Worm (Caenorhabditis elegans) whole organism, L4/young adult: ENCODE data around the gene srw-57.

Source experiments
- W03F9.2 ChIP-seq: fragments of 150-350 bp; optimal IDR thresholded peaks from 2 replicates; lab custom pipeline; 2014; ENCODE audit warnings: missing biosample characterization, missing genetic modification characterization
- dao-5 ChIP-seq: sonication (generic microtip); optimal IDR thresholded peaks from 2 replicates; lab custom pipeline; 2016; ENCODE audit warnings: missing genotype, missing genetic modification characterization, moderate library complexity, missing compliant biosample characterization
- him-1 ChIP-seq: sonication (generic microtip); optimal IDR thresholded peaks from 2 replicates; lab custom pipeline; 2016; ENCODE audit warnings: missing genotype, missing genetic modification reagents, missing genetic modification characterization, missing compliant biosample characterization

DNA sequence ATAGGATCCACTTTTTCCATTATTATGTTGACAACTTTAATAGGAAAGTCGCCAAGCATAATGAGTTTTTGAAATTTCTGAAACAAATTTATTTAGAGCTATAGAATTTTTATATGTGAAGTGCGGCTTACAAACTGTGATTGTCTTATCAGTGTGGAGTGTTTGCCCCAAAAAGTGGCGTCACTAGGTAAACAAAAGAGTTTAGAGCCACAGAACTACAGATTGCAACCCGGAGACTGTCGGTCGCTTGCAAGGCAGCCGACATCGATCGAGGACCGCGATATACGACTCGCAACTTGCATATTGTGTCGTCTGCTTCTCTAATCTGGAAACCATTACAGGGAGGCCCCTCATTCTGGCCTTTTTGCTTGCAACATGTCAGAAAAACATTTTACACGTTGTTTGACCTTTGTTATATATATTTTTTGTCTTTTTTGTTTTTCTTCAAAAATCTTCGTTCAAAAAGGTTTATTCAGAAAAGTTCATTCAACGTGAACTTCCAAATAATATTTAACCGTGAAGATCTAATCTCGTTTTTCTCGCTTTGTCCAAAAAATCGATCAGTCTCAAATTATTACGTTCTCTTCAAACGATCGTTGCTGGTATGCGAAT, 28.0 kb upstream of the srw-57 start, which contains the start of the genes fbxa-99 and F36G9.13:
- TF ChIP-seq him-1 (tag; lab: Kevin White, UChicago) (no peak), W03F9.2 (tag; lab: Kevin White, UChicago) (no peak), dao-5 (tag; lab: Kevin White, UChicago) (no peak)
